Fruit fly (Drosophila melanogaster) whole organism, embryonic: ENCODE results near the gene ihog.

Source experiments
- Ada2b ChIP-seq: fragments of 200-800 bp; sonication (Bioruptor generic); IDR thresholded peaks from 2 replicates; pipeline ENCODE4 v1.3.6; 2022; ENCODE audit warnings: missing biosample characterization, missing genetic modification characterization
- BtbVII ChIP-seq: fragments of 200-800 bp; sonication (Bioruptor generic); optimal IDR thresholded peaks from 3 replicates; lab custom pipeline; 2017; ENCODE audit warnings: missing biosample characterization, mild to moderate bottlenecking, missing genetic modification characterization
- CG10209 ChIP-seq: fragments of 200-800 bp; sonication (Bioruptor generic); optimal IDR thresholded peaks from 3 replicates; lab custom pipeline; 2017; ENCODE audit warnings: missing biosample characterization, mild to moderate bottlenecking, missing genetic modification characterization, missing genetic modification reagents
- CG10274 ChIP-seq: fragments of 200-800 bp; sonication (Bioruptor generic); optimal IDR thresholded peaks from 3 replicates; lab custom pipeline; 2017; ENCODE audit warnings: missing biosample characterization, mild to moderate bottlenecking, missing genetic modification characterization
- CG10366 ChIP-seq: fragments of 200-800 bp; sonication (Bioruptor generic); IDR thresholded peaks from 2 replicates; pipeline ENCODE4 v1.3.6; 2022; ENCODE audit warnings: missing biosample characterization, missing genetic modification characterization
- CG10462 ChIP-seq: fragments of 200-800 bp; sonication (Bioruptor generic); optimal IDR thresholded peaks from 2 replicates; lab custom pipeline; 2016; ENCODE audit warnings: missing biosample characterization, missing genetic modification characterization
- CG10543 ChIP-seq: fragments of 200-800 bp; sonication (Bioruptor generic); optimal IDR thresholded peaks from 3 replicates; lab custom pipeline; 2017; ENCODE audit warnings: missing biosample characterization, mild to moderate bottlenecking, missing genetic modification characterization, moderate library complexity
- CG10654 ChIP-seq: fragments of 200-800 bp; sonication (Bioruptor generic); optimal IDR thresholded peaks from 2 replicates; lab custom pipeline; 2016; ENCODE audit warnings: missing biosample characterization, missing genetic modification characterization
- CG10959 ChIP-seq: fragments of 200-800 bp; sonication (Bioruptor generic); IDR thresholded peaks from 2 replicates; pipeline ENCODE4 v1.3.6; 2022; ENCODE audit warnings: missing biosample characterization, missing genetic modification characterization
- CG10979 ChIP-seq: fragments of 200-800 bp; sonication (Bioruptor generic); optimal IDR thresholded peaks from 2 replicates; lab custom pipeline; 2018; ENCODE audit warnings: missing biosample characterization, mild to moderate bottlenecking, missing genetic modification characterization, moderate library complexity
- CG1233 ChIP-seq: fragments of 200-800 bp; sonication (Bioruptor generic); optimal IDR thresholded peaks from 4 replicates; lab custom pipeline; 2018; ENCODE audit warnings: missing biosample characterization, mild to moderate bottlenecking, missing genetic modification characterization
- CG13775 ChIP-seq: fragments of 200-800 bp; sonication (Bioruptor generic); optimal IDR thresholded peaks from 3 replicates; lab custom pipeline; 2017; ENCODE audit warnings: missing biosample characterization, mild to moderate bottlenecking, missing genetic modification characterization
- CG15011 ChIP-seq: fragments of 200-800 bp; sonication (Bioruptor generic); optimal IDR thresholded peaks from 3 replicates; lab custom pipeline; 2018; ENCODE audit warnings: missing biosample characterization, mild to moderate bottlenecking, missing genetic modification characterization
- CG17385 ChIP-seq: fragments of 200-800 bp; sonication (Bioruptor generic); optimal IDR thresholded peaks from 3 replicates; lab custom pipeline; 2018; ENCODE audit warnings: missing biosample characterization, mild to moderate bottlenecking, missing genetic modification characterization
- CG2129 ChIP-seq: fragments of 200-800 bp; sonication (Bioruptor generic); IDR thresholded peaks from 2 replicates; pipeline ENCODE4 v1.3.6; 2022; ENCODE audit warnings: missing biosample characterization, missing genetic modification characterization; ENCODE audit not compliant: partially characterized antibody
- CG34376 ChIP-seq: fragments of 200-800 bp; sonication (Bioruptor generic); optimal IDR thresholded peaks from 2 replicates; lab custom pipeline; 2018; ENCODE audit warnings: missing biosample characterization, mild to moderate bottlenecking, missing genetic modification characterization
- CG42726 ChIP-seq: fragments of 200-800 bp; sonication (Bioruptor generic); IDR thresholded peaks from 2 replicates; pipeline ENCODE4 v1.3.6; 2022; ENCODE audit warnings: missing biosample characterization, missing genetic modification characterization; ENCODE audit not compliant: partially characterized antibody
- CG7786 ChIP-seq: fragments of 200-800 bp; sonication (Bioruptor generic); optimal IDR thresholded peaks from 2 replicates; lab custom pipeline; 2016; ENCODE audit warnings: missing biosample characterization, missing genetic modification characterization
- CG8281 ChIP-seq: fragments of 200-800 bp; sonication (Bioruptor generic); optimal IDR thresholded peaks from 2 replicates; lab custom pipeline; 2018; ENCODE audit warnings: missing biosample characterization, mild to moderate bottlenecking, missing genetic modification characterization, moderate library complexity
- CG8924 ChIP-seq: fragments of 200-800 bp; optimal IDR thresholded peaks from 3 replicates; lab custom pipeline; 2019; ENCODE audit warnings: missing biosample characterization, mild to moderate bottlenecking, missing genetic modification characterization, moderate library complexity
- CHES-1-like ChIP-seq: fragments of 200-800 bp; sonication (Bioruptor generic); optimal IDR thresholded peaks from 2 replicates; lab custom pipeline; 2016; ENCODE audit warnings: missing biosample characterization, missing genetic modification characterization
- CrebB ChIP-seq: fragments of 200-800 bp; sonication (Bioruptor generic); optimal IDR thresholded peaks from 3 replicates; lab custom pipeline; 2018; ENCODE audit warnings: missing biosample characterization, mild to moderate bottlenecking, missing genetic modification characterization
- MESR4 ChIP-seq: fragments of 200-800 bp; sonication (Bioruptor generic); optimal IDR thresholded peaks from 2 replicates; lab custom pipeline; 2018; ENCODE audit warnings: missing biosample characterization, mild to moderate bottlenecking, missing genetic modification characterization, moderate library complexity
- Mes4 ChIP-seq: fragments of 200-800 bp; sonication (Bioruptor generic); optimal IDR thresholded peaks from 2 replicates; lab custom pipeline; 2016; ENCODE audit warnings: missing biosample characterization, missing genetic modification characterization
- Mrtf ChIP-seq: fragments of 200-800 bp; sonication (Bioruptor generic); IDR thresholded peaks from 3 replicates; pipeline ENCODE4 v1.3.6; 2022; ENCODE audit warnings: missing biosample characterization, missing genetic modification characterization
- NC2β ChIP-seq: fragments of 200-800 bp; sonication (Bioruptor generic); optimal IDR thresholded peaks from 2 replicates; lab custom pipeline; 2016; ENCODE audit warnings: missing biosample characterization, missing genetic modification characterization
- Side ChIP-seq: fragments of 200-800 bp; sonication (Bioruptor generic); optimal IDR thresholded peaks from 2 replicates; lab custom pipeline; 2016; ENCODE audit warnings: missing biosample characterization, missing genetic modification characterization
- Sin3A ChIP-seq: fragments of >200 bp; optimal IDR thresholded peaks from 2 replicates; lab custom pipeline; 2018
- Six4 ChIP-seq: fragments of 200-800 bp; sonication (Bioruptor generic); optimal IDR thresholded peaks from 2 replicates; lab custom pipeline; 2016; ENCODE audit warnings: missing biosample characterization, missing genetic modification characterization
- TFAM ChIP-seq: fragments of 200-800 bp; sonication (Bioruptor generic); optimal IDR thresholded peaks from 2 replicates; lab custom pipeline; 2017; ENCODE audit warnings: missing biosample characterization, missing genetic modification characterization, inconsistent platforms
- Trl ChIP-seq, 3 experiments: fragments of >200 bp in 2 of 3; fragments of 200-800 bp in 1 of 3; sonication (Bioruptor generic) in 1 of 3; optimal IDR thresholded peaks; 2 replicates in 1 of 3; 3 replicates in 2 of 3; lab custom pipeline; 2016 to 2017; ENCODE audit warnings: missing biosample characterization in 1 of 3, missing genetic modification characterization in 1 of 3
- btn ChIP-seq: fragments of 200-800 bp; sonication (Bioruptor generic); optimal IDR thresholded peaks from 2 replicates; lab custom pipeline; 2016; ENCODE audit warnings: missing biosample characterization, missing genetic modification characterization
- cg ChIP-seq: fragments of 200-800 bp; sonication (Bioruptor generic); optimal IDR thresholded peaks from 3 replicates; lab custom pipeline; 2019; ENCODE audit warnings: missing biosample characterization, mild to moderate bottlenecking, missing genetic modification characterization, moderate library complexity
- chn ChIP-seq: fragments of 200-800 bp; sonication (Bioruptor generic); optimal IDR thresholded peaks from 2 replicates; lab custom pipeline; 2016; ENCODE audit warnings: missing biosample characterization, missing genetic modification characterization
- ci ChIP-seq: fragments of 200-800 bp; sonication (Bioruptor generic); IDR thresholded peaks from 3 replicates; pipeline ENCODE4 v1.3.6; 2022; ENCODE audit warnings: missing biosample characterization, missing genetic modification characterization
- cwo ChIP-seq: fragments of 200-800 bp; sonication (Bioruptor generic); optimal IDR thresholded peaks from 3 replicates; lab custom pipeline; 2017; ENCODE audit warnings: missing biosample characterization, missing genetic modification characterization, mild to moderate bottlenecking, moderate library complexity, missing genetic modification reagents
- dmrt99B ChIP-seq: fragments of 200-800 bp; sonication (Bioruptor generic); optimal IDR thresholded peaks from 2 replicates; lab custom pipeline; 2018; ENCODE audit warnings: missing biosample characterization, mild to moderate bottlenecking, missing genetic modification characterization, moderate library complexity
- en ChIP-seq: fragments of 200-800 bp; sonication (Bioruptor generic); optimal IDR thresholded peaks from 2 replicates; lab custom pipeline; 2016; ENCODE audit warnings: missing biosample characterization, missing genetic modification characterization
- gem ChIP-seq: fragments of 200-800 bp; sonication (Bioruptor generic); optimal IDR thresholded peaks from 2 replicates; lab custom pipeline; 2019; ENCODE audit warnings: missing biosample characterization, mild to moderate bottlenecking, missing genetic modification characterization, moderate library complexity
- jigr1 ChIP-seq: fragments of 200-800 bp; sonication (Bioruptor generic); IDR thresholded peaks from 3 replicates; pipeline ENCODE4 v1.3.6; 2022; ENCODE audit warnings: missing biosample characterization, missing genetic modification characterization
- klu ChIP-seq: fragments of 200-800 bp; sonication (Bioruptor generic); IDR thresholded peaks from 2 replicates; pipeline ENCODE4 v1.3.6; 2022; ENCODE audit warnings: missing biosample characterization, missing genetic modification characterization
- nau ChIP-seq: fragments of 200-800 bp; sonication (Bioruptor generic); optimal IDR thresholded peaks from 3 replicates; lab custom pipeline; 2017; ENCODE audit warnings: missing biosample characterization, mild to moderate bottlenecking, missing genetic modification characterization, missing genetic modification reagents
- onecut ChIP-seq: fragments of 200-800 bp; sonication (Bioruptor generic); IDR thresholded peaks from 2 replicates; pipeline ENCODE4 v1.3.6; 2022; ENCODE audit warnings: missing biosample characterization, missing genetic modification characterization
- pho ChIP-seq: fragments of 200-800 bp; sonication (Bioruptor generic); optimal IDR thresholded peaks from 2 replicates; lab custom pipeline; 2016; ENCODE audit warnings: missing biosample characterization, missing genetic modification characterization
- ro ChIP-seq: fragments of 200-800 bp; sonication (Bioruptor generic); IDR thresholded peaks from 2 replicates; pipeline ENCODE4 v1.3.6; 2022; ENCODE audit warnings: missing biosample characterization, missing genetic modification characterization
- run ChIP-seq: fragments of 200-800 bp; sonication (Bioruptor generic); optimal IDR thresholded peaks from 3 replicates; lab custom pipeline; 2018; ENCODE audit warnings: missing biosample characterization, mild to moderate bottlenecking, missing genetic modification characterization
- schlank ChIP-seq: fragments of 200-800 bp; sonication (Bioruptor generic); optimal IDR thresholded peaks from 2 replicates; lab custom pipeline; 2018; ENCODE audit warnings: missing biosample characterization, mild to moderate bottlenecking, missing genetic modification characterization
- sens-2 ChIP-seq: fragments of 200-800 bp; sonication (Bioruptor generic); IDR thresholded peaks from 2 replicates; pipeline ENCODE4 v1.3.6; 2022; ENCODE audit warnings: missing biosample characterization, missing genetic modification characterization
- slp2 ChIP-seq: fragments of 200-800 bp; sonication (Bioruptor generic); optimal IDR thresholded peaks from 2 replicates; lab custom pipeline; 2016; ENCODE audit warnings: missing biosample characterization, missing genetic modification characterization
- usp ChIP-seq: fragments of >200 bp; optimal IDR thresholded peaks from 2 replicates; lab custom pipeline; 2017; ENCODE audit warnings: missing biosample characterization, missing genetic modification characterization
- zfh1 ChIP-seq: fragments of 200-800 bp; sonication (Bioruptor generic); IDR thresholded peaks from 3 replicates; pipeline ENCODE4 v1.3.6; 2022; ENCODE audit warnings: missing biosample characterization, missing genetic modification characterization

ihog gene

dm6 chr2L:6956725-6957124 lies 8.1 kb upstream of the ihog start, which contains the start of the genes CG13775 and CG3430 (continued):
- TF ChIP-seq run (tag; lab: Kevin White, UChicago) = no peak
- TF ChIP-seq btn = no peak
- peak; percentile 40 for TF ChIP-seq CG34376 (GFP tag; lab: Kevin White, UChicago)
- TF ChIP-seq TFAM (GFP tag; lab: Kevin White, UChicago) = no peak
- no peak for TF ChIP-seq CG10543 (GFP tag; lab: Kevin White, UChicago)
- TF ChIP-seq gem (tag; lab: Kevin White, UChicago) = no peak
- TF ChIP-seq cwo = no peak
- TF ChIP-seq cg (GFP tag; lab: Kevin White, UChicago) = no peak
- no peak for TF ChIP-seq CG8924
- no peak for TF ChIP-seq CG10274 (GFP tag; lab: Kevin White, UChicago)
- TF ChIP-seq CG17385 (GFP tag; lab: Kevin White, UChicago) = peak; percentile 39
- peak; percentile 37; the same call in 1 of the 2 replicates for TF ChIP-seq CG2129
- no peak for TF ChIP-seq Ada2b (GFP tag; lab: Robert Waterston, UW)
- no peak for TF ChIP-seq BtbVII (GFP tag; lab: Kevin White, UChicago)
- TF ChIP-seq Side (GFP tag; lab: Kevin White, UChicago) = no peak
- peak; percentile 49 for TF ChIP-seq MESR4 (GFP tag; lab: Kevin White, UChicago)
- TF ChIP-seq CG8281 = no peak
- TF ChIP-seq CG15011 (GFP tag; lab: Kevin White, UChicago) = no peak
- no peak for TF ChIP-seq sens-2 (GFP tag; lab: Robert Waterston, UW)
- peak; percentile 56 for TF ChIP-seq CHES-1-like (GFP tag; lab: Kevin White, UChicago)
- TF ChIP-seq Trl (optimal IDR thresholded peaks at IDR 0.05; lab: Kevin White, UChicago) = no peak
- peak; percentile 42 for TF ChIP-seq Trl (GFP tag; optimal IDR thresholded peaks at IDR 0.05; lab: Kevin White, UChicago)
- TF ChIP-seq Six4 (GFP tag; lab: Kevin White, UChicago) = no peak
- no peak for TF ChIP-seq jigr1 (GFP tag; lab: Robert Waterston, UW)
- peak; percentile 8 for TF ChIP-seq Mes4 (GFP tag; lab: Kevin White, UChicago)
- no peak for TF ChIP-seq slp2
- peak; percentile 100 for TF ChIP-seq CG13775
- TF ChIP-seq onecut (GFP tag; lab: Robert Waterston, UW) = no peak
- TF ChIP-seq Sin3A (lab: Kevin White, UChicago) = peak; percentile 43
- TF ChIP-seq dmrt99B = no peak
- TF ChIP-seq CG42726 (GFP tag; lab: Robert Waterston, UW) = peak; percentile 66; the same call in 1 of the 2 replicates
- no peak for TF ChIP-seq CG10654 (GFP tag; lab: Kevin White, UChicago)
- TF ChIP-seq chn (GFP tag; lab: Kevin White, UChicago) = no peak
- no peak for TF ChIP-seq CG10462 (GFP tag; lab: Kevin White, UChicago)
- peak; percentile 46 for TF ChIP-seq CG7786
- TF ChIP-seq nau = no peak
- peak; percentile 22 for TF ChIP-seq CG10209 (GFP tag; lab: Kevin White, UChicago)
- TF ChIP-seq CG1233 (GFP tag; lab: Kevin White, UChicago) = peak; percentile 1
- no peak for TF ChIP-seq CG10959 (GFP tag; lab: Robert Waterston, UW)
- 0 out of 2 replicates have a peak, but pooled peaks have one; percentile 6 for TF ChIP-seq klu (GFP tag; lab: Robert Waterston, UW)
- TF ChIP-seq CG10366 (GFP tag; lab: Robert Waterston, UW) = peak; percentile 18; the same call in 1 of the 2 replicates
- peak; percentile 57 for TF ChIP-seq pho (GFP tag; lab: Kevin White, UChicago)
- no peak for TF ChIP-seq schlank (tag; lab: Kevin White, UChicago)
- TF ChIP-seq Mrtf = no peak
- peak; percentile 11 for TF ChIP-seq NC2β (GFP tag; lab: Kevin White, UChicago)
- TF ChIP-seq usp (GFP tag; lab: Kevin White, UChicago) = no peak
- TF ChIP-seq zfh1 (GFP tag; lab: Robert Waterston, UW) = peak; percentile 45; the same call in 2 of the 3 replicates
- TF ChIP-seq en (GFP tag; lab: Kevin White, UChicago) = no peak
- TF ChIP-seq CG10979 (tag; lab: Kevin White, UChicago) = no peak
- no peak for TF ChIP-seq CrebB (tag; lab: Kevin White, UChicago)
- TF ChIP-seq ro = no peak
- peak; percentile 52; the same call in 2 of the 3 replicates for TF ChIP-seq ci (GFP tag; lab: Robert Waterston, UW)
